Fruit fly (Drosophila melanogaster) whole organism, embryonic: ENCODE results near the gene ovm.

ENCODE experiments used
- Atf-2 ChIP-seq: fragments of 200-800 bp; sonication (Bioruptor generic); optimal IDR thresholded peaks from 2 replicates; lab custom pipeline; 2016; ENCODE audit warnings: missing biosample characterization, missing genetic modification characterization
- CG10147 ChIP-seq: fragments of 200-800 bp; sonication (Bioruptor generic); optimal IDR thresholded peaks from 2 replicates; lab custom pipeline; 2019; ENCODE audit warnings: missing biosample characterization, mild to moderate bottlenecking, missing genetic modification characterization, moderate library complexity
- CG11695 ChIP-seq: fragments of 200-800 bp; sonication (Bioruptor generic); IDR thresholded peaks from 3 replicates; pipeline ENCODE4 v1.3.6; 2022; ENCODE audit warnings: missing biosample characterization, missing genetic modification characterization
- CG12769 ChIP-seq: fragments of 200-800 bp; sonication (Bioruptor generic); optimal IDR thresholded peaks from 2 replicates; lab custom pipeline; 2019; ENCODE audit warnings: missing biosample characterization, mild to moderate bottlenecking, missing genetic modification characterization, moderate library complexity
- CG14050 ChIP-seq: fragments of 200-800 bp; sonication (Bioruptor generic); IDR thresholded peaks from 3 replicates; pipeline ENCODE4 v1.3.6; 2022; ENCODE audit warnings: missing biosample characterization, missing genetic modification characterization
- CG1529 ChIP-seq: fragments of 200-800 bp; sonication (Bioruptor generic); optimal IDR thresholded peaks from 3 replicates; lab custom pipeline; 2018; ENCODE audit warnings: missing biosample characterization, missing genetic modification characterization
- CG15514 ChIP-seq: fragments of 200-800 bp; sonication (Bioruptor generic); optimal IDR thresholded peaks from 3 replicates; lab custom pipeline; 2017; ENCODE audit warnings: missing biosample characterization, missing genetic modification characterization, mild to moderate bottlenecking, moderate library complexity, missing genetic modification reagents
- CG17186 ChIP-seq: fragments of 200-800 bp; sonication (Bioruptor generic); optimal IDR thresholded peaks from 3 replicates; lab custom pipeline; 2017; ENCODE audit warnings: missing biosample characterization, missing genetic modification reagents, missing genetic modification characterization
- CG17359 ChIP-seq: fragments of 200-800 bp; sonication (Bioruptor generic); optimal IDR thresholded peaks from 3 replicates; lab custom pipeline; 2018; ENCODE audit warnings: missing biosample characterization, mild to moderate bottlenecking, missing genetic modification characterization, moderate library complexity
- CG2199 ChIP-seq: fragments of 200-800 bp; sonication (Bioruptor generic); IDR thresholded peaks from 3 replicates; pipeline ENCODE4 v1.3.6; 2022; ENCODE audit warnings: missing biosample characterization, missing genetic modification characterization
- CG2712 ChIP-seq: fragments of 200-800 bp; optimal IDR thresholded peaks from 3 replicates; lab custom pipeline; 2019; ENCODE audit warnings: missing biosample characterization, mild to moderate bottlenecking, missing genetic modification characterization, moderate library complexity
- CG33213 ChIP-seq: fragments of 200-800 bp; sonication (Bioruptor generic); optimal IDR thresholded peaks from 3 replicates; lab custom pipeline; 2016; ENCODE audit warnings: missing biosample characterization, missing genetic modification characterization
- CG3995 ChIP-seq: fragments of 200-800 bp; sonication (Bioruptor generic); optimal IDR thresholded peaks from 3 replicates; lab custom pipeline; 2016; ENCODE audit warnings: missing biosample characterization, missing genetic modification characterization
- CG6683 ChIP-seq: fragments of 200-800 bp; sonication (Bioruptor generic); optimal IDR thresholded peaks from 2 replicates; lab custom pipeline; 2017; ENCODE audit warnings: missing biosample characterization, mild to moderate bottlenecking, missing genetic modification characterization, missing genetic modification reagents
- CG6791 ChIP-seq: fragments of 200-800 bp; sonication (Bioruptor generic); IDR thresholded peaks from 3 replicates; pipeline ENCODE4 v1.3.6; 2022; ENCODE audit warnings: missing biosample characterization, missing genetic modification characterization; ENCODE audit not compliant: partially characterized antibody
- CG7556 ChIP-seq: fragments of 200-800 bp; sonication (Bioruptor generic); optimal IDR thresholded peaks from 2 replicates; lab custom pipeline; 2017; ENCODE audit warnings: missing biosample characterization, mild to moderate bottlenecking, missing genetic modification characterization
- Doc2 ChIP-seq: fragments of 200-800 bp; sonication (Bioruptor generic); IDR thresholded peaks from 2 replicates; pipeline ENCODE4 v1.3.6; 2022; ENCODE audit warnings: missing biosample characterization, missing genetic modification characterization
- GATAe ChIP-seq: fragments of 200-800 bp; sonication (Bioruptor generic); conservative IDR thresholded peaks from 2 replicates; pipeline ENCODE4 v1.3.6; 2022; ENCODE audit warnings: missing biosample characterization, missing genetic modification characterization
- Hey ChIP-seq: fragments of 200-800 bp; sonication (Bioruptor generic); optimal IDR thresholded peaks from 3 replicates; lab custom pipeline; 2018; ENCODE audit warnings: missing biosample characterization, mild to moderate bottlenecking, missing genetic modification characterization
- Mad ChIP-seq: fragments of 200-800 bp; sonication (Bioruptor generic); optimal IDR thresholded peaks from 2 replicates; lab custom pipeline; 2016; ENCODE audit warnings: missing biosample characterization, missing genetic modification characterization
- NK7.1 ChIP-seq: fragments of 200-800 bp; sonication (Bioruptor generic); optimal IDR thresholded peaks from 3 replicates; lab custom pipeline; 2016; ENCODE audit warnings: missing biosample characterization, missing genetic modification characterization
- Oaz ChIP-seq: fragments of 200-800 bp; sonication (Bioruptor generic); IDR thresholded peaks from 2 replicates; pipeline ENCODE4 v1.3.6; 2022; ENCODE audit warnings: missing biosample characterization, missing genetic modification characterization
- Pdp1 ChIP-seq, 2 experiments: fragments of 200-800 bp; sonication (Bioruptor generic); optimal IDR thresholded peaks; 3 replicates each; lab custom pipeline; 2016; ENCODE audit warnings: missing biosample characterization in 2 of 2, missing genetic modification characterization in 2 of 2, mild to moderate bottlenecking in 1 of 2, moderate library complexity in 1 of 2
- amos ChIP-seq: fragments of 200-800 bp; sonication (Bioruptor generic); IDR thresholded peaks from 2 replicates; pipeline ENCODE4 v1.3.6; 2022; ENCODE audit warnings: missing biosample characterization, missing genetic modification characterization; ENCODE audit not compliant: partially characterized antibody
- bigmax ChIP-seq: fragments of 200-800 bp; sonication (Bioruptor generic); optimal IDR thresholded peaks from 2 replicates; lab custom pipeline; 2018; ENCODE audit warnings: missing biosample characterization, mild to moderate bottlenecking, missing genetic modification characterization
- chinmo ChIP-seq: fragments of 200-800 bp; sonication (Bioruptor generic); IDR thresholded peaks from 4 replicates; pipeline ENCODE4 v1.3.6; 2022; ENCODE audit warnings: missing biosample characterization, missing genetic modification characterization; ENCODE audit not compliant: partially characterized antibody
- corto ChIP-seq: fragments of 200-800 bp; sonication (Bioruptor generic); optimal IDR thresholded peaks from 2 replicates; lab custom pipeline; 2016; ENCODE audit warnings: missing biosample characterization, mild to moderate bottlenecking, missing genetic modification characterization, moderate library complexity
- cwo ChIP-seq: fragments of 200-800 bp; sonication (Bioruptor generic); optimal IDR thresholded peaks from 3 replicates; lab custom pipeline; 2017; ENCODE audit warnings: missing biosample characterization, missing genetic modification characterization, mild to moderate bottlenecking, moderate library complexity, missing genetic modification reagents
- exex ChIP-seq: fragments of 200-800 bp; sonication (Bioruptor generic); optimal IDR thresholded peaks from 4 replicates; lab custom pipeline; 2018; ENCODE audit warnings: missing biosample characterization, mild to moderate bottlenecking, missing genetic modification characterization, moderate library complexity
- her ChIP-seq: fragments of 200-800 bp; sonication (Bioruptor generic); optimal IDR thresholded peaks from 2 replicates; lab custom pipeline; 2016; ENCODE audit warnings: missing biosample characterization, missing genetic modification characterization
- insv ChIP-seq, 2 experiments: fragments of 200-800 bp; sonication (Bioruptor generic); optimal IDR thresholded peaks; 3 replicates each; lab custom pipeline; 2016 to 2018; ENCODE audit warnings: missing biosample characterization in 2 of 2, missing genetic modification characterization in 2 of 2
- lmd ChIP-seq: fragments of 200-800 bp; sonication (Bioruptor generic); IDR thresholded peaks from 2 replicates; pipeline ENCODE4 v1.3.6; 2022; ENCODE audit warnings: missing biosample characterization, missing genetic modification characterization
- mld ChIP-seq: fragments of 200-800 bp; sonication (Bioruptor generic); IDR thresholded peaks from 3 replicates; pipeline ENCODE4 v1.3.6; 2022; ENCODE audit warnings: missing biosample characterization, missing genetic modification characterization; ENCODE audit not compliant: partially characterized antibody
- nmo ChIP-seq: fragments of 200-800 bp; sonication (Bioruptor generic); optimal IDR thresholded peaks from 2 replicates; lab custom pipeline; 2018; ENCODE audit warnings: missing biosample characterization, mild to moderate bottlenecking, missing genetic modification characterization, moderate library complexity
- org-1 ChIP-seq: fragments of 200-800 bp; sonication (Bioruptor generic); optimal IDR thresholded peaks from 2 replicates; lab custom pipeline; 2017; ENCODE audit warnings: missing biosample characterization, missing genetic modification characterization
- otp ChIP-seq: fragments of 200-800 bp; sonication (Bioruptor generic); IDR thresholded peaks from 3 replicates; pipeline ENCODE4, ENCODE4 v1.3.6; 2022; ENCODE audit warnings: missing biosample characterization, missing genetic modification characterization
- p53 ChIP-seq: fragments of 200-800 bp; sonication (Bioruptor generic); optimal IDR thresholded peaks from 2 replicates; lab custom pipeline; 2016; ENCODE audit warnings: missing biosample characterization, missing genetic modification characterization
- prd ChIP-seq, 3 experiments: fragments of >200 bp in 2 of 3; fragments of 200-800 bp in 1 of 3; sonication (Bioruptor generic) in 1 of 3; optimal IDR thresholded peaks in 2 of 3; IDR thresholded peaks in 1 of 3; 2 replicates in 2 of 3; 3 replicates in 1 of 3; pipeline versions ENCODE4 v1.3.6 to Lab custom; 2017 to 2022; ENCODE audit warnings: missing biosample characterization in 1 of 3, missing genetic modification characterization in 1 of 3
- pros ChIP-seq: fragments of 200-800 bp; sonication (Bioruptor generic); optimal IDR thresholded peaks from 3 replicates; lab custom pipeline; 2019; ENCODE audit warnings: missing biosample characterization, mild to moderate bottlenecking, missing genetic modification characterization, moderate library complexity
- ranshi ChIP-seq: fragments of 200-800 bp; sonication (Bioruptor generic); IDR thresholded peaks from 2 replicates; pipeline ENCODE4 v1.3.6; 2022; ENCODE audit warnings: missing biosample characterization, missing genetic modification characterization
- shn ChIP-seq: fragments of 200-800 bp; sonication (Bioruptor generic); optimal IDR thresholded peaks from 3 replicates; lab custom pipeline; 2016; ENCODE audit warnings: missing biosample characterization, missing genetic modification characterization
- sug ChIP-seq: fragments of 200-800 bp; optimal IDR thresholded peaks from 2 replicates; lab custom pipeline; 2019; ENCODE audit warnings: missing biosample characterization, mild to moderate bottlenecking, missing genetic modification characterization, moderate library complexity
- tgo ChIP-seq: fragments of 200-800 bp; sonication (Bioruptor generic); IDR thresholded peaks from 3 replicates; pipeline ENCODE4 v1.3.6; 2022; ENCODE audit warnings: missing biosample characterization, missing genetic modification characterization
- trem ChIP-seq: fragments of 200-800 bp; optimal IDR thresholded peaks from 3 replicates; lab custom pipeline; 2019; ENCODE audit warnings: missing biosample characterization, mild to moderate bottlenecking, missing genetic modification characterization, moderate library complexity
- vfl ChIP-seq: fragments of 200-800 bp; sonication (Bioruptor generic); optimal IDR thresholded peaks from 2 replicates; lab custom pipeline; 2016; ENCODE audit warnings: missing biosample characterization, missing genetic modification characterization
- zfh2 ChIP-seq: fragments of 200-800 bp; sonication (Bioruptor generic); optimal IDR thresholded peaks from 2 replicates; lab custom pipeline; 2016; ENCODE audit warnings: missing biosample characterization, missing genetic modification characterization

The ovm gene

dm6 chr2L:140849-141248, at the start of gene ovm, which contains the start of gene CG31975:
TSS of gene ovm (minus strand) at chr2L:140992.
TSS of gene CG31975 (minus strand) at chr2L:140992.
- TF ChIP-seq cwo (GFP tag; lab: Kevin White, UChicago): peak; percentile 83
- peak; percentile 72 for TF ChIP-seq exex (tag; lab: Kevin White, UChicago)
- TF ChIP-seq sug (tag; lab: Kevin White, UChicago): peak; percentile 38
- no peak for TF ChIP-seq CG2199 (GFP tag; lab: Robert Waterston, UW)

- TF ChIP-seq trem (tag; lab: Kevin White, UChicago) (peak; percentile 40), CG15514 (GFP tag; lab: Kevin White, UChicago) (no peak), p53 (GFP tag; lab: Kevin White, UChicago) (no peak), CG14050 (GFP tag; lab: Robert Waterston, UW) (no peak), Pdp1 (GFP tag; optimal IDR thresholded peaks at IDR 0.05; lab: Kevin White, UChicago) (no peak), zfh2 (GFP tag; lab: Kevin White, UChicago) (no peak), vfl (GFP tag; lab: Kevin White, UChicago) (no peak), shn (no peak), CG6683 (no peak), mld (GFP tag; lab: Robert Waterston, UW) (no peak), prd (optimal IDR thresholded peaks at IDR 0.05; lab: Kevin White, UChicago) (no peak), prd (GFP tag; IDR thresholded peaks at IDR 0.05; lab: Robert Waterston, UW) (no peak), CG12769 (tag; lab: Kevin White, UChicago) (no peak), GATAe (no peak), CG3995 (GFP tag; lab: Kevin White, UChicago) (no peak), CG17186 (no peak), Oaz (GFP tag; lab: Robert Waterston, UW) (no peak), bigmax (GFP tag; lab: Kevin White, UChicago) (no peak), Hey (tag; lab: Kevin White, UChicago) (no peak), Mad (GFP tag; lab: Kevin White, UChicago) (no peak), CG6791 (GFP tag; lab: Robert Waterston, UW) (no peak; the same call in 2 of the 3 replicates), ranshi (GFP tag; lab: Robert Waterston, UW) (no peak), CG17359 (tag; lab: Kevin White, UChicago) (no peak), amos (GFP tag; lab: Robert Waterston, UW) (no peak; the same call in 1 of the 2 replicates), her (no peak), Doc2 (GFP tag; lab: Robert Waterston, UW) (no peak), insv (GFP tag; optimal IDR thresholded peaks at IDR 0.05; lab: Kevin White, UChicago) (no peak), CG7556 (GFP tag; lab: Kevin White, UChicago) (no peak), CG2712 (tag; lab: Kevin White, UChicago) (peak; percentile 28), corto (peak; percentile 54), org-1 (GFP tag; lab: Kevin White, UChicago) (no peak), Atf-2 (no peak), CG10147 (GFP tag; lab: Kevin White, UChicago) (no peak), tgo (no peak), otp (no peak), NK7.1 (GFP tag; lab: Kevin White, UChicago) (no peak), CG11695 (GFP tag; lab: Robert Waterston, UW) (no peak), lmd (GFP tag; lab: Robert Waterston, UW) (no peak), nmo (GFP tag; lab: Kevin White, UChicago) (no peak), CG33213 (GFP tag; lab: Kevin White, UChicago) (no peak), chinmo (GFP tag; lab: Robert Waterston, UW) (0 out of 4 replicates have a peak, but pooled peaks have one; percentile 75), pros (GFP tag; lab: Kevin White, UChicago) (peak; percentile 74), CG1529 (GFP tag; lab: Kevin White, UChicago) (no peak)
Measured at dm6 chr2L:182360-183144, 41.8 kb upstream of the ovm start.
